Worm (Caenorhabditis elegans): ENCODE measurements around the gene C31B8.7.

Gene C31B8.7

ce11 chrV:2892976-2893375 lies 10.2 kb downstream of the C31B8.7 start, which contains the start of gene srh-127:
Gene srh-127 (plus strand): TSS chrV:2893276.
- no peak for TF ChIP-seq hmg-1.1 (GFP tag; IDR thresholded peaks at IDR 0.05)
- TF ChIP-seq mxl-3 (GFP tag; optimal IDR thresholded peaks at IDR 0.05), result no peak
- no peak for TF ChIP-seq ces-1 (GFP tag; optimal IDR thresholded peaks at IDR 0.05)
- no peak for TF ChIP-seq snpc-1.2 (GFP tag; IDR thresholded peaks at IDR 0.05)
- no peak for TF ChIP-seq aly-2 (tag; optimal IDR thresholded peaks at IDR 0.05)
- no peak for TF ChIP-seq dmd-9 (GFP tag; IDR thresholded peaks at IDR 0.05)
- no peak for TF ChIP-seq ama-1 (optimal IDR thresholded peaks at IDR 0.05)

ce11 chrV:2891927-2892326 lies 11.2 kb downstream of the C31B8.7 start, which contains the start of gene F37B4.15:
Gene F37B4.15 (plus strand): TSS chrV:2892227.
- TF ChIP-seq nhr-28 (tag; optimal IDR thresholded peaks at IDR 0.05), result peak; percentile 23
- no peak for TF ChIP-seq mep-1 (tag; optimal IDR thresholded peaks at IDR 0.05)

DNA sequence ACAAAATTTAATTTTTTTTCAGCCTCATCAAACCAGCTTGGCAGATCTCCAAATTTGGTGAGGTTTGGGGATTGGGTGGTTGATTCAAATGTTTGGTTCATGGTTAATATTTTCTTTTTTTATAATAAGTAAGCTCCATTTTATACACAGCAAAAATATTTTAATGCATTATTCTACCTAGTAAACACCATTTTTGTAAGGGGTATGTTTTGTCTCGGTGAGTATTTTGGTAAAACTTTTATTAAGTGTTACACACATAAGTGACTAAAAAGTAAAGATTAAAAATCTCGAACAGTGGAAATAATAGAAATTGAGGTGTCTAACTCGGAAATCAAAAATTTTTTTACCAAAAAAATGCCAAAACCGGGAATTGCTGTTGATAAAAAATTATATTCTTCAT lies 14.4 kb downstream of the C31B8.7 start, which contains the start of gene srw-4:
Gene srw-4, minus strand, starts transcription at position 101 of the 400 bp plus-strand sequence.
- TF ChIP-seq pqm-1 (tag; optimal IDR thresholded peaks at IDR 0.05), result no peak
- TF ChIP-seq Y5F2A.4 (GFP tag; optimal IDR thresholded peaks at IDR 0.05), result no peak
- TF ChIP-seq zfp-2 (tag; optimal IDR thresholded peaks at IDR 0.05), result no peak
- no peak for TF ChIP-seq D1046.2 (GFP tag; IDR thresholded peaks at IDR 0.05)
- TF ChIP-seq saeg-2 (GFP tag; IDR thresholded peaks at IDR 0.05), result no peak
- TF ChIP-seq rbr-2 (tag; optimal IDR thresholded peaks at IDR 0.05), result no peak
- no peak for TF ChIP-seq ceh-20 (GFP tag; IDR thresholded peaks at IDR 0.05)
- TF ChIP-seq nhr-77 (tag; optimal IDR thresholded peaks at IDR 0.05), result no peak
- no peak for TF ChIP-seq nhr-11 (tag; optimal IDR thresholded peaks at IDR 0.05)
- no peak for TF ChIP-seq lim-7 (GFP tag; IDR thresholded peaks at IDR 0.05)
- TF ChIP-seq gei-8 (GFP tag; optimal IDR thresholded peaks at IDR 0.05), result no peak
- TF ChIP-seq hlh-11 (tag; optimal IDR thresholded peaks at IDR 0.05), result no peak
- no peak for TF ChIP-seq daf-16 (GFP tag; optimal IDR thresholded peaks at IDR 0.05)
- no peak for TF ChIP-seq daf-16 (tag; optimal IDR thresholded peaks at IDR 0.05)
- TF ChIP-seq F10B5.3 (tag; optimal IDR thresholded peaks at IDR 0.05), result no peak
- no peak for TF ChIP-seq dmd-8 (GFP tag; IDR thresholded peaks at IDR 0.05)
- TF ChIP-seq hmg-1.1 (GFP tag; IDR thresholded peaks at IDR 0.05), result no peak
- TF ChIP-seq Y48G9A.11 (GFP tag; IDR thresholded peaks at IDR 0.05), result no peak

ce11 chrV:2888265-2888664 lies 14.9 kb downstream of the C31B8.7 start:
- peak; percentile 93 for TF ChIP-seq aha-1 (tag)
- TF ChIP-seq Y105C5A.15 (GFP tag; IDR thresholded peaks at IDR 0.05), result no peak

DNA sequence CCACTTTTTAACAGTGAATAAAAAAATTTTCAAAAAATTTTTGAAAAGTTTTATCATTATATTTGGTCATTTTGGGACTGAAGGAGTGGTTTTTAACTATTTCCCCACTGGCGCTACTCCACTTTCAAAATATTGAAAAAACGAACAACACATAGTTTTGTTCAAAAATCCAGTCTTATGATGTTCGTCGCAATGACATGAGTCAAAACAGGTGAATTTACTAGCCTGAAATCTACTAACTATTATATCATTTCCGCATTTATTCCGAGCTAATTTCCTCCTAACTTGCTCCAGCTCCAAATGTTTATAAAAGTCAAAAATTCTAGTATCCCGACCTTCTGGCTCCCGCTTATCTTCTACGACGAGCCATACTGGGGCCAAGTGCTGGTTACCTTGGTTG lies 18.7 kb downstream of the C31B8.7 start, which contains the start of gene sre-24:
Gene sre-24, plus strand, starts transcription at position 301 of the 400 bp plus-strand sequence.
- TF ChIP-seq zfp-2 (tag; optimal IDR thresholded peaks at IDR 0.05) (no peak), ceh-28 (tag; optimal IDR thresholded peaks at IDR 0.05) (no peak), rbr-2 (tag; optimal IDR thresholded peaks at IDR 0.05) (no peak), F49E8.2 (tag; optimal IDR thresholded peaks at IDR 0.05; ENCODE audit: borderline replicate concordance) (no peak), ZK546.5 (tag; optimal IDR thresholded peaks at IDR 0.05) (no peak), ceh-20 (GFP tag; IDR thresholded peaks at IDR 0.05) (no peak), lin-1 (GFP tag; IDR thresholded peaks at IDR 0.05) (no peak), mdt-29 (GFP tag; IDR thresholded peaks at IDR 0.05) (no peak), lin-29 (GFP tag; IDR thresholded peaks at IDR 0.05) (no peak), hif-1 (tag; optimal IDR thresholded peaks at IDR 0.05) (no peak), lir-3 (tag; optimal IDR thresholded peaks at IDR 0.05) (no peak), cey-2 (tag; optimal IDR thresholded peaks at IDR 0.05; ENCODE audit: borderline replicate concordance, insufficient read depth) (no peak), zfp-3 (GFP tag; conservative IDR thresholded peaks at IDR 0.05) (no peak), madf-9 (GFP tag; conservative IDR thresholded peaks at IDR 0.05) (no peak), ces-1 (GFP tag; optimal IDR thresholded peaks at IDR 0.05) (no peak), mxl-2 (GFP tag; conservative IDR thresholded peaks at IDR 0.05) (no peak), aly-2 (tag; optimal IDR thresholded peaks at IDR 0.05) (no peak), ceh-44 (GFP tag; IDR thresholded peaks at IDR 0.05) (no peak)
